Worm (Caenorhabditis elegans): ENCODE measurements around the gene fmo-5.

The fmo-5 gene

DNA sequence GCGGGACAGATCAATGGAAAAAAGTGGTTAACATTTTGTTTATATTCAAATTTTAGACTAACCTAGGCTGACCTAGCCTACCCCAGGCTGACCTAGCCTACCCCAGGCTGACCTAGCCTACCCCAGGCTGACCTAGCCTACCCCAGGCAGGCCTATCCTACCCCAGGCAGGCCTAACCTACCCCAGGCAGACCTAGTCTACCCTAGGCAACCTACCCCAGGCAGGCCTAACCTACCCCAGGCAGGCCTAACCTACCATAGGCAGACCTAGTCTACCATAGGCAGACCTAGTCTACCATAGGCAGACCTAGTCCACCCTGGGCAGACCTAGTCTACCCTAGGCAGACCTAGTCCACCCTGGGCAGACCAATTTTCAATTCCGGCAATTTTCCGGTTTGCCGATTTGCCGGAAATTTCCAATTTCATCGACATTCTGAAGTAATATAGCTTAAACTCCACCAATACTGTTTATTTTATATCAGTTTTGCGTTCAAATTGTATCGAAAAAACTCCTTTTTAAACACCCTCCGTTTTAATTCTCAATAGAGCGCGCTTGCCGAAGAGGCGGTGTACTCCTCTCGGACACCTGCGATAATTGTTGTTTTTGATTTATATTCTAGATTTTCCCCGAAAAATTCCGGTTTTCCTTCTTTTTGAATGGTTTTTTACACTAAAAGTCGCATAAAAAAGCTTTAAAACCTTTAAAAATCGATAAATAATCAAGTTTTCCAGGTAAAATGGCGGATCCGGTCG lies 943 bp upstream of the fmo-5 start, which contains the start of gene trm-2A (continued):
- TF ChIP-seq madf-9 (GFP tag; conservative IDR thresholded peaks at IDR 0.05) = no peak
- peak in 1 of 2 experiments; percentile 47 for TF ChIP-seq hif-1 (tag; optimal IDR thresholded peaks at IDR 0.05)
- TF ChIP-seq unc-39 (tag; optimal IDR thresholded peaks at IDR 0.05) = no peak
- no peak for TF ChIP-seq ceh-28 (tag; optimal IDR thresholded peaks at IDR 0.05)
- no peak for TF ChIP-seq nhr-237 (tag; optimal IDR thresholded peaks at IDR 0.05)
- TF ChIP-seq snpc-4 (tag; optimal IDR thresholded peaks at IDR 0.05) = no peak
- no peak for TF ChIP-seq daf-12 (tag; optimal IDR thresholded peaks at IDR 0.05)
- no peak for TF ChIP-seq T26A8.4 (GFP tag; IDR thresholded peaks at IDR 0.05)
- TF ChIP-seq ZK546.5 (tag; optimal IDR thresholded peaks at IDR 0.05) = no peak
- no peak for TF ChIP-seq cey-2 (tag; optimal IDR thresholded peaks at IDR 0.05; ENCODE audit: borderline replicate concordance, insufficient read depth)
- TF ChIP-seq zfp-3 (GFP tag; conservative IDR thresholded peaks at IDR 0.05) = no peak
- TF ChIP-seq nhr-28 (tag; optimal IDR thresholded peaks at IDR 0.05) = peak; percentile 67
- TF ChIP-seq ces-1 (GFP tag; optimal IDR thresholded peaks at IDR 0.05) = no peak
- TF ChIP-seq unc-62 (GFP tag; optimal IDR thresholded peaks at IDR 0.05 in 1 of 2) = no peak
- no peak for TF ChIP-seq unc-62 (tag; optimal IDR thresholded peaks at IDR 0.05)
- TF ChIP-seq nhr-48 (tag; optimal IDR thresholded peaks at IDR 0.05) = no peak
- TF ChIP-seq mep-1 (tag; optimal IDR thresholded peaks at IDR 0.05) = peak; percentile 79
- peak; percentile 98 for TF ChIP-seq lin-38 (GFP tag; IDR thresholded peaks at IDR 0.05)
- TF ChIP-seq nhr-76 (tag; optimal IDR thresholded peaks at IDR 0.05) = no peak
- TF ChIP-seq egl-43 (GFP tag; IDR thresholded peaks at IDR 0.05) = peak; percentile 37; the same call in 1 of the 2 replicates
- no peak for TF ChIP-seq daf-8 (GFP tag; IDR thresholded peaks at IDR 0.05)
- TF ChIP-seq dmd-8 (GFP tag; IDR thresholded peaks at IDR 0.05) = 0 out of 2 replicates have a peak, but pooled peaks have one; percentile 37
- TF ChIP-seq lin-13 (GFP tag; optimal IDR thresholded peaks at IDR 0.05) = peak; percentile 16
- no peak for TF ChIP-seq sdz-12 (GFP tag; optimal IDR thresholded peaks at IDR 0.05)
- no peak for TF ChIP-seq arid-1 (GFP tag; conservative IDR thresholded peaks at IDR 0.05)
- peak; percentile 52 for TF ChIP-seq hlh-11 (tag; optimal IDR thresholded peaks at IDR 0.05)
- TF ChIP-seq egl-27 (tag; optimal IDR thresholded peaks at IDR 0.05) = no peak
- no peak for TF ChIP-seq Y48G9A.11 (GFP tag; IDR thresholded peaks at IDR 0.05)
- TF ChIP-seq nhr-111 (GFP tag; optimal IDR thresholded peaks at IDR 0.05) = no peak
- TF ChIP-seq D1046.2 (GFP tag; IDR thresholded peaks at IDR 0.05) = no peak

DNA sequence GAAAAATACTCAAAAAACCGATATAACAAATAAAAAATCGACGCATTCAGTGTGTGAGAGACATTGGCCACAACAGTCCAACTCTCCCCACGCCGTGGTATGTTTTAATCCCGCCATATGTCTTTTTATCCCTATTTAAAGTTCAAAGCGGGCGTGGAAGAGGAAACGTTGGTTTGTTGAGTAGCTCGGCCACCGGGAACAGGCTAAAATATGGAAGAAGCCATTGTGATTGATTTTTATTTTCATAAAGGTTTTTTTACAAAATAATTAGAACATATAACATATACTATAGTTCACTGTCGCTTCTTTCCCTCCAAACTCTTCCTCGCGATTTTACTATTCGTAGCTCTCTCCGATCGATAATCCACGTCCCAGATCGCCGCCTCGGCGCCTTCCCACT lies 4.4 kb downstream of the fmo-5 start, which contains the start of gene nas-32:
TSS of gene nas-32 (minus strand) at position 101 of the 400 bp plus-strand sequence.
- no peak for TF ChIP-seq saeg-2 (GFP tag; IDR thresholded peaks at IDR 0.05)
- TF ChIP-seq unc-130 (GFP tag; optimal IDR thresholded peaks at IDR 0.05) = no peak
- peak; percentile 30 for TF ChIP-seq aha-1 (tag)

DNA sequence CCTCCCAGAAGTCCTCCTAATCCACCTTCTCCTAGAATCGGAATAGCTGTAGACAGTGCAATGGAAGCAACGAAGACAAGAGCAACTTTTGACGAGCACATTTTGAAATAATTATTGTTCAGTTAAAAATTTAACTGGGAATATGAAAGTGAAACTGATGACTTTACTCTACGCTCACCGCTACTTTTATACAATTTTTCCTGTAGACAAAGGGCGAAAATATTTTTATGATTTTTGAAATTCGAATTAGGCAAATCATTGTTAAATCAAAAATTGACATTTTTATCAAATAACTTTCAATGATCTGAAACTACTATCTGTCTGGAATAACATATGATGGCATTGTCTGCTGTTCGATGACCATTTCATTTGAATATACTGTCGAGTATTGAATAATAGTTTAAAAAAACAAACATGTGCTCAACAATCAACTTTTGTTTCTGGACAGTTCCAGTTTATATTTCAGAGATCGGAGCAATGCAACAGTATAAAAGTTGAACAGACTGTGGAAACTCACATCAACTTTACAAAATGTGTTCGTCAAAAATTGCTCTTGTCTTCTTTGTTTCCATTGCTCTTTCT lies 9.9 kb downstream of the fmo-5 start, which contains the start of the genes srlf-23 and srlf-20:
TSS of gene srlf-23 (minus strand) at position 101 of the 582 bp plus-strand sequence.
TSS of gene srlf-20 (plus strand) at position 532 of the 582 bp plus-strand sequence.
- TF ChIP-seq lin-13 (GFP tag; optimal IDR thresholded peaks at IDR 0.05) = no peak
- TF ChIP-seq ceh-32 (tag; optimal IDR thresholded peaks at IDR 0.05; ENCODE audit: poor library complexity) = no peak
- no peak for TF ChIP-seq lim-7 (GFP tag; IDR thresholded peaks at IDR 0.05)
- no peak for TF ChIP-seq T20F7.1 (GFP tag; optimal IDR thresholded peaks at IDR 0.05)
- TF ChIP-seq lin-1 (GFP tag; IDR thresholded peaks at IDR 0.05) = no peak
- no peak for TF ChIP-seq lir-3 (tag; optimal IDR thresholded peaks at IDR 0.05)
- TF ChIP-seq ceh-62 (tag; optimal IDR thresholded peaks at IDR 0.05) = no peak
- no peak for TF ChIP-seq F10B5.3 (tag; optimal IDR thresholded peaks at IDR 0.05)
- TF ChIP-seq tra-1 (GFP tag; IDR thresholded peaks at IDR 0.05) = no peak

Measured in whole organism, L4 larva.